Fruit fly (Drosophila melanogaster) Kc167 (cell line): ENCODE data around the gene Ir7a.

Source experiments
- Myc ChIP-seq: fragments of >200 bp; optimal IDR thresholded peaks from 2 replicates; lab custom pipeline; 2017; ENCODE audit warnings: missing external identifiers
- Sin3A ChIP-seq: fragments of >200 bp; optimal IDR thresholded peaks from 2 replicates; lab custom pipeline; 2018; ENCODE audit warnings: missing external identifiers
- h ChIP-seq: fragments of >200 bp; optimal IDR thresholded peaks from 3 replicates; lab custom pipeline; 2018; ENCODE audit warnings: missing external identifiers
- insv ChIP-seq: fragments of >200 bp; optimal IDR thresholded peaks from 3 replicates; lab custom pipeline; 2018; ENCODE audit warnings: missing external identifiers
- psq ChIP-seq: fragments of >200 bp; optimal IDR thresholded peaks from 2 replicates; lab custom pipeline; 2017; ENCODE audit warnings: missing external identifiers
- ttk ChIP-seq: sonication (Bioruptor generic); optimal IDR thresholded peaks from 2 replicates; lab custom pipeline; 2017; ENCODE audit warnings: missing external identifiers

The Ir7a gene

dm6 chrX:7764682-7765081 lies at the start of gene Ir7a:
Gene Ir7a (plus strand): TSS chrX:7764982.
- TF ChIP-seq ttk (lab: Kevin White, UChicago): no peak
- no peak for TF ChIP-seq insv (lab: Kevin White, UChicago)
- no peak for TF ChIP-seq h (lab: Kevin White, UChicago)
- no peak for TF ChIP-seq psq (lab: Kevin White, UChicago)
- no peak for TF ChIP-seq Myc (lab: Kevin White, UChicago)
- TF ChIP-seq Sin3A: no peak

DNA sequence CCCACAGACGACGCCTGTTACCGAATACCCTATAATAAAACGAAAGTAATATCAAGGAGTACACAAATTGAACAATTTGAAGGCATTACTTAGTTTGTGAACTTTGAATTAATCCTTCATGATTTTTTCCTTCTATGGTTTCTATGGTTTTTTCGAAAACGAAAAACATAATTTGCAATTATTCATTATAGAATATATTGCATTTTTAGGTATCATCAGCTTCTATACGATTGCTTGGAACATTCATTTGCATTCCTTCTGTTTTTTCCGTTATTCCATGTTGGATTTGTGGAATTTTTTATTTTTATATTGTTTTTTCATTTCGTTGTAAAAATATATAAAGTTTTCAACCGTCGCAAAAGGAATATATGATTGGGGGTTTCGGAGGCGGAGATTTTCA lies 49.3 kb upstream of the Ir7a start:
- TF ChIP-seq insv (lab: Kevin White, UChicago): no peak
- no peak for TF ChIP-seq psq (lab: Kevin White, UChicago)
- TF ChIP-seq Sin3A: no peak
- TF ChIP-seq ttk (lab: Kevin White, UChicago): no peak
- no peak for TF ChIP-seq Myc (lab: Kevin White, UChicago)

- no peak for TF ChIP-seq h (lab: Kevin White, UChicago)
Measured at dm6 chrX:7717832-7718231, 47.0 kb upstream of the Ir7a start, which contains the start of gene CG15478. Gene CG15478 (minus strand): TSS chrX:7717932.

- no peak for TF ChIP-seq Myc (lab: Kevin White, UChicago)
Measured at dm6 chrX:7721905-7722304, 42.9 kb upstream of the Ir7a start, which contains the start of gene Hira. Gene Hira (plus strand): TSS chrX:7722119.

DNA sequence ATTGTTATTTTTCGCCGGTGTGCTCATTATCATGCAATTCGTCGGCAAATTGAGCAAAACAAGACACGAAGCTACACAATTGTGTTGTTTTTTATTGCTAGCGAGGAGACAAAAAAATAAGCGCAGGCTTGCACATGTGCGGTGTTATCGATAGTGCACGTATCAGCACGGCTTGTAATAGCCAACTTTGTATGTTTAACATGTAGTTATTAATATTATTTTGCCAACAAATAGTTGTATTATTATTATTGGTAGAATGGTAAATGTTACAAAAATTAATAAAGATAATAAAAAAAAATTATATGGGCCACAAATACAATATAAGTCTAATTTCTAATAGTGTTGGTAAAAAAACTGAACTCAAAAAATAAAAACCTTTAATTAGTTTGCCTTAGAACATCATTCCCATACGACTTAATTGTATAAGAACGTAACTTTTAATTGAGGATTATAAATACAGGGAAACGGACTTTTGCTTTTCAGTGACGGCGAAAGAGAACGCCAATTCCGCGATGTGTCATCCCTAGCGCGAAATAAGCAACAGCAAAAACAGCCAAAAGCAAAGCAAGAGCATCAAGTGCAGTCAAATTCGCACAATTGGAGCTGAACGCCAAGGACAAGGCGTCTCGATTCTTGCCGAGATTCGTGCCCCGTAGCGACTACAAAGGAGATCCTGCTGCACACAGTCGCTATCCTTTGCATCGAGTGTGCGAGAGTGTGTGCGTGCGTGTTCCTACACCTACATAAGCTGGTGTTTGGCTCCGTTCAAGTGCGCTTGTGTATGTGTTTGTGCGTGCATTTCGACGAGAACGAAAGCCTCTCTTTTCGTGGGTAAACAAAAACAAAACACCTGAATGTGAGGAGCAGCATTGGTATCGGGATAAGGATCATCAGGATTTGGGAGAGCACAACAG lies 36.3 kb upstream of the Ir7a start, which contains the start of the genes NELF-B and CG12155:
TSS of gene NELF-B (minus strand) at position 111 of the 914 bp plus-strand sequence.
TSS of gene CG12155 (plus strand) at position 505 of the 914 bp plus-strand sequence.
- TF ChIP-seq Sin3A: no peak
- TF ChIP-seq psq (lab: Kevin White, UChicago): no peak
- TF ChIP-seq insv (lab: Kevin White, UChicago): no peak
- peak; percentile 20 for TF ChIP-seq h (lab: Kevin White, UChicago)
- no peak for TF ChIP-seq Myc (lab: Kevin White, UChicago)
- no peak for TF ChIP-seq ttk (lab: Kevin White, UChicago)

DNA sequence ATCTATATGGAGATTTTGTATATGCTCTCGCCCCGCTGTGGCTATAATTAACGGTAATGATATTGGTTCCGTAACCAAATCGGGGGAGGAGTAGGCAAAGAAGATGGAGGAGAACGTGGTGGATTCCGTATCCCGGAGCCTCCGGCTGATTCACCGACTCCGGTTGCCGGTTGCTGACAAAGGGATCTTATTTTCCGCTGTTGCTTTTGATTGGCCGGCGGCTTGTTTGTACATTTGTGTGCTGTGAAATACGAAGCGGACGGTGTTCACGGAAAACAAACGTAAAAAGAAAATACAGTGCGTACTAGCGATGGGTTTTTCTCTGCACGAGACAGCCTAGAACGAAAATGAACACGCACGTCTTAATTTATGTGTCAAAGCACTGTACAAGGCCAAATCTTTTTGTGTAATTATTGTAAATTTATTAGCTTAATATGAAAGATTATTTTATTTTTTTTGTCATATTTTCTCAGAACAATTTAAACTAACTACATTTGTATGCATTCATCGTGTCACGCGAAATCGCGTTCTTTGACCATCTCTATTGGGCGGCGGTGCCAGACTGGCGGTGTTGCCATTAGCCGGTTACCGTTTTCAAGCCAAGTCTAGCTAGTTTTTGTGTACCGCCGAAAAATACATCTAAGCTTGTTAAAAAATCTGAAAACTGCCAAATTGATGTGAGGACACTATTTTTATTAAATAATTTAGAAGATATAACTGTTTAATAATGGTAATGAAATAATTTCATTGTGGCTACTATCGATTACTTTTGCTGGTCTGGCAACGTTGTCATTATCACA lies 30.5 kb upstream of the Ir7a start, which contains the start of the genes Pdp and Rab39:
TSS of gene Pdp (minus strand) at position 521 of the 800 bp plus-strand sequence.
TSS of gene Rab39 (plus strand) at position 793 of the 800 bp plus-strand sequence.
- TF ChIP-seq h (lab: Kevin White, UChicago) (no peak), psq (lab: Kevin White, UChicago) (peak; percentile 10), Myc (lab: Kevin White, UChicago) (no peak)

DNA sequence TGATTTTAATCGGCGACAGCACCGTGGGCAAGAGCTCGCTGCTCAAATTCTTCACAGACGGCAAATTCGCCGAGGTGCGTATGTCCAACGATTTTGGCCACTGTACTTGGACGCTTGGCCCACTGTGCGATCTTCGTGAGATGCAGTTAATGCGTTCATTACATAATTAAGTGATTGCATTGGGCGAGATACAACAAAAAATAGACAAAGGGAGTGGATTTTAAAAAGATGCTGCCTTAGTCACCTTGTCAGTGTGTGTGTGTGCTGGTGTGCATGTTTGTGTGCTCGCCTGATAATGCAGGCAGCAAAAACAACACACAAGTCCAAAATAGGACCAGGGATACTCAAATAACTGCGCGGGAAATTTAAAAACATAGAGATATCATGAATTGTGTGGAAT lies 29.5 kb upstream of the Ir7a start:
- TF ChIP-seq Myc (lab: Kevin White, UChicago) (no peak), insv (lab: Kevin White, UChicago) (no peak), h (lab: Kevin White, UChicago) (no peak), ttk (lab: Kevin White, UChicago) (no peak), psq (lab: Kevin White, UChicago) (no peak), Sin3A (no peak)

- TF ChIP-seq Myc (lab: Kevin White, UChicago) (no peak), ttk (lab: Kevin White, UChicago) (no peak), psq (lab: Kevin White, UChicago) (no peak), insv (lab: Kevin White, UChicago) (no peak), h (lab: Kevin White, UChicago) (no peak), Sin3A (no peak)
Measured at dm6 chrX:7736593-7736992, 28.2 kb upstream of the Ir7a start, which contains the start of gene Tom40. Gene Tom40 (plus strand): TSS chrX:7736893.

DNA sequence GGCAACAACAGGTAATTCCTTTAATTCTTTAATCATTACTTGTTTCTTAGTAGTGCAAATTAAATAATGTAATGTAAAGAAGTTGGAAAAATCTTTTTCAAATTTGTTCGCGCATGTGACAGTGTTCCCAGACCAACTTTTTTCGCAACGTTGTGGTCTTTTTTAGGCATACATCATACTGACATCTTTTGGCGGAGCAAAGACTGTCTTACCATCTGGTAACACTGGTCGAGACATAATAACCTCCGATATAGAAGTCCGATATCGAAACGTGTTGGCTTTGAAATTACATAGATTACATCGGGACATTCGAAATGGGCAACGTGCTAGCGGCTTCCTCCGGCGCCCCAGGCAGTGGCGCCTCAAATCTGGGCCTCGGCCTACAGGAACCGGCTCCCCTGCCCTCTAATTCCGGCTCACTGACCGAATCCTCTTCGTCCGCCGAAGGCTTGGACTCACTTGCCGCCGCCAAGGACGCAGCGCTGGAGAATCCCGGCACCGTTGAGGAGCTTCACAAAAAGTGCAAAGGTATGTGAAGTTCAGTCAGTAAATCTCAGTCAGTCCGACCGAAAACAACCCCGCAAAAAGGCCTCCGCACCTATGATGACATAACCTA lies 27.5 kb upstream of the Ir7a start:
- TF ChIP-seq Myc (lab: Kevin White, UChicago) (no peak), Sin3A (no peak)

- TF ChIP-seq psq (lab: Kevin White, UChicago) (no peak), Sin3A (no peak), ttk (lab: Kevin White, UChicago) (no peak), h (lab: Kevin White, UChicago) (no peak), Myc (lab: Kevin White, UChicago) (no peak), insv (lab: Kevin White, UChicago) (no peak)
Measured at dm6 chrX:7744036-7744435, 20.7 kb upstream of the Ir7a start.

DNA sequence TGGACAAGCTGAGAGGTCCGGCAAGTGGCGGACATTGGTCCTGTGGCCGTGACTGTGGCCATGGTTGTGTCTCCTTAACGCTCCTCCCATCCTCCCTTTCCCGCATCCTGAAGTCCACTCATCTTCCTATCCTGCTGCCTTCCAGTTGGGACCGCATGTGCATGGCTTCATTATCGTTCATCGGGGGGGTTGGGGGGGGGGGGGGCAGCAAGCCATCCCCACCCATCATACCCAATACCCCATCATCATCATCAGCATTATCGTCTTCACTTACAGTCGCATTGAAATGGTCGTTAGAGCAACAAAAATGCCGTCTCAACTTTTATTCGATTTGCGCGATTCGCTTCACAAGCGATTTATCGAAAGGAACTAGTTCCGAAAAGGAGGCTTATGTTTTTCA lies 18.4 kb upstream of the Ir7a start:
- TF ChIP-seq psq (lab: Kevin White, UChicago) (no peak), insv (lab: Kevin White, UChicago) (no peak), ttk (lab: Kevin White, UChicago) (no peak), h (lab: Kevin White, UChicago) (no peak), Sin3A (no peak), Myc (lab: Kevin White, UChicago) (no peak)
